Worm (Caenorhabditis elegans) whole organism, late embryonic: ENCODE measurements around the gene C25E10.4.

ENCODE experiments used
- C08G9.2 ChIP-seq: sonication (generic microtip); optimal IDR thresholded peaks from 2 replicates; lab custom pipeline; 2016; ENCODE audit warnings: mild to moderate bottlenecking, missing genetic modification characterization, moderate library complexity, missing compliant biosample characterization
- C38D4.7 ChIP-seq: fragments of 200-800 bp; sonication (Bioruptor generic); optimal IDR thresholded peaks from 2 replicates; lab custom pipeline; 2018; ENCODE audit warnings: mild to moderate bottlenecking, missing genetic modification characterization, moderate library complexity, missing compliant biosample characterization
- F13H6.1 ChIP-seq: sonication (generic microtip); optimal IDR thresholded peaks from 2 replicates; lab custom pipeline; 2016; ENCODE audit warnings: missing genetic modification characterization, missing compliant biosample characterization
- T23F11.4 ChIP-seq: fragments of 200-800 bp; sonication (Bioruptor generic); optimal IDR thresholded peaks from 2 replicates; lab custom pipeline; 2018; ENCODE audit warnings: mild to moderate bottlenecking, missing genetic modification characterization, missing compliant biosample characterization
- ceh-22 ChIP-seq: sonication (generic microtip); optimal IDR thresholded peaks from 2 replicates; lab custom pipeline; 2017; ENCODE audit warnings: missing biosample characterization, missing genetic modification characterization
- ceh-24 ChIP-seq: sonication (generic microtip); optimal IDR thresholded peaks from 2 replicates; lab custom pipeline; 2016; ENCODE audit warnings: mild to moderate bottlenecking, missing genetic modification characterization, missing compliant biosample characterization
- ceh-34 ChIP-seq: sonication (generic microtip); optimal IDR thresholded peaks from 2 replicates; lab custom pipeline; 2016; ENCODE audit warnings: mild to moderate bottlenecking, missing genetic modification characterization, missing compliant biosample characterization
- ceh-45 ChIP-seq: fragments of 200-800 bp; sonication (Bioruptor generic); IDR thresholded peaks from 2 replicates; pipeline ENCODE4 v1.3.6; 2022; ENCODE audit warnings: missing genetic modification reagents, missing genetic modification characterization, missing compliant biosample characterization
- ceh-48 ChIP-seq: sonication (generic microtip); optimal IDR thresholded peaks from 2 replicates; lab custom pipeline; 2016; ENCODE audit warnings: missing genetic modification characterization, inconsistent platforms, missing compliant biosample characterization
- che-1 ChIP-seq: sonication (generic microtip); optimal IDR thresholded peaks from 2 replicates; lab custom pipeline; 2016; ENCODE audit warnings: mild to moderate bottlenecking, missing genetic modification characterization, missing compliant biosample characterization
- elt-4 ChIP-seq: sonication (generic microtip); optimal IDR thresholded peaks from 2 replicates; lab custom pipeline; 2016; ENCODE audit warnings: missing genetic modification characterization, missing compliant biosample characterization
- ets-4 ChIP-seq: sonication (generic microtip); optimal IDR thresholded peaks from 2 replicates; lab custom pipeline; 2016; ENCODE audit warnings: missing genetic modification characterization, missing compliant biosample characterization
- eyg-1 ChIP-seq: sonication (generic microtip); optimal IDR thresholded peaks from 2 replicates; lab custom pipeline; 2016; ENCODE audit warnings: missing genotype, missing genetic modification characterization, missing compliant biosample characterization
- fkh-10 ChIP-seq: fragments of 150-350 bp; optimal IDR thresholded peaks from 2 replicates; lab custom pipeline; 2014; ENCODE audit warnings: missing biosample characterization, missing genetic modification reagents, missing genetic modification characterization
- gmeb-2 ChIP-seq: sonication (generic microtip); optimal IDR thresholded peaks from 2 replicates; lab custom pipeline; 2016; ENCODE audit warnings: missing genetic modification characterization, inconsistent platforms, missing compliant biosample characterization
- hlh-13 ChIP-seq: fragments of 200-800 bp; sonication (Bioruptor generic); optimal IDR thresholded peaks from 2 replicates; lab custom pipeline; 2018; ENCODE audit warnings: mild to moderate bottlenecking, missing genetic modification characterization, missing compliant biosample characterization
- hlh-6 ChIP-seq: sonication (generic microtip); optimal IDR thresholded peaks from 2 replicates; lab custom pipeline; 2016; ENCODE audit warnings: missing genotype, missing genetic modification characterization, missing compliant biosample characterization
- lim-6 ChIP-seq: sonication (generic microtip); optimal IDR thresholded peaks from 2 replicates; lab custom pipeline; 2016; ENCODE audit warnings: missing genetic modification characterization, missing compliant biosample characterization
- nhr-11 ChIP-seq: fragments of 150-350 bp; optimal IDR thresholded peaks from 2 replicates; lab custom pipeline; 2014; ENCODE audit warnings: missing biosample characterization, missing genetic modification characterization
- nhr-232 ChIP-seq: sonication (generic microtip); optimal IDR thresholded peaks from 2 replicates; lab custom pipeline; 2016; ENCODE audit warnings: missing genetic modification characterization, missing compliant biosample characterization
- odd-2 ChIP-seq: sonication (generic microtip); optimal IDR thresholded peaks from 2 replicates; lab custom pipeline; 2017; ENCODE audit warnings: antibody characterized with exemption, mild to moderate bottlenecking, missing genetic modification characterization, missing compliant biosample characterization
- pax-1 ChIP-seq: fragments of 150-350 bp; optimal IDR thresholded peaks from 2 replicates; lab custom pipeline; 2014; ENCODE audit warnings: missing biosample characterization, missing genetic modification characterization
- pha-2 ChIP-seq: sonication (generic microtip); optimal IDR thresholded peaks from 2 replicates; lab custom pipeline; 2017; ENCODE audit warnings: mild to moderate bottlenecking, missing genetic modification characterization, missing compliant biosample characterization
- pha-4 ChIP-seq: fragments of 150-350 bp; optimal IDR thresholded peaks from 2 replicates; lab custom pipeline; 2018; ENCODE audit warnings: missing biosample characterization, missing genetic modification reagents, missing genetic modification characterization
- pros-1 ChIP-seq: fragments of 150-350 bp; optimal IDR thresholded peaks from 2 replicates; lab custom pipeline; 2014; ENCODE audit warnings: missing biosample characterization, missing genetic modification reagents, missing genetic modification characterization
- rnt-1 ChIP-seq: sonication (generic microtip); optimal IDR thresholded peaks from 2 replicates; lab custom pipeline; 2016; ENCODE audit warnings: missing genetic modification characterization, missing compliant biosample characterization
- sox-2 ChIP-seq: fragments of 200-800 bp; sonication (Bioruptor generic); IDR thresholded peaks from 2 replicates; pipeline ENCODE4 v1.3.6; 2022; ENCODE audit warnings: missing genetic modification reagents, missing genetic modification characterization, missing compliant biosample characterization
- syd-9 ChIP-seq: sonication (generic microtip); optimal IDR thresholded peaks from 2 replicates; lab custom pipeline; 2016; ENCODE audit warnings: mild to moderate bottlenecking, missing genetic modification characterization, moderate library complexity, missing compliant biosample characterization
- tbx-2 ChIP-seq: sonication (generic microtip); optimal IDR thresholded peaks from 2 replicates; lab custom pipeline; 2016; ENCODE audit warnings: missing genetic modification characterization, missing compliant biosample characterization
- ttx-3 ChIP-seq: sonication (generic microtip); optimal IDR thresholded peaks from 2 replicates; lab custom pipeline; 2016; ENCODE audit warnings: missing genetic modification reagents, missing genetic modification characterization, missing compliant biosample characterization
- unc-3 ChIP-seq, 2 experiments: fragments of 200-800 bp in 1 of 2; sonication (Bioruptor generic) in 1 of 2; sonication (generic microtip) in 1 of 2; conservative IDR thresholded peaks in 1 of 2; optimal IDR thresholded peaks in 1 of 2; 2 replicates each; pipeline versions ENCODE4 v1.3.6 to Lab custom; 2016 to 2022; ENCODE audit warnings: missing compliant biosample characterization in 2 of 2, missing genetic modification characterization in 2 of 2, missing genetic modification reagents in 1 of 2
- zip-5 ChIP-seq: sonication (generic microtip); optimal IDR thresholded peaks from 2 replicates; lab custom pipeline; 2016; ENCODE audit warnings: missing genetic modification characterization, missing compliant biosample characterization
- ztf-16 ChIP-seq: sonication (generic microtip); optimal IDR thresholded peaks from 2 replicates; lab custom pipeline; 2017; ENCODE audit warnings: missing genetic modification characterization, missing compliant biosample characterization

C25E10.4 gene

DNA sequence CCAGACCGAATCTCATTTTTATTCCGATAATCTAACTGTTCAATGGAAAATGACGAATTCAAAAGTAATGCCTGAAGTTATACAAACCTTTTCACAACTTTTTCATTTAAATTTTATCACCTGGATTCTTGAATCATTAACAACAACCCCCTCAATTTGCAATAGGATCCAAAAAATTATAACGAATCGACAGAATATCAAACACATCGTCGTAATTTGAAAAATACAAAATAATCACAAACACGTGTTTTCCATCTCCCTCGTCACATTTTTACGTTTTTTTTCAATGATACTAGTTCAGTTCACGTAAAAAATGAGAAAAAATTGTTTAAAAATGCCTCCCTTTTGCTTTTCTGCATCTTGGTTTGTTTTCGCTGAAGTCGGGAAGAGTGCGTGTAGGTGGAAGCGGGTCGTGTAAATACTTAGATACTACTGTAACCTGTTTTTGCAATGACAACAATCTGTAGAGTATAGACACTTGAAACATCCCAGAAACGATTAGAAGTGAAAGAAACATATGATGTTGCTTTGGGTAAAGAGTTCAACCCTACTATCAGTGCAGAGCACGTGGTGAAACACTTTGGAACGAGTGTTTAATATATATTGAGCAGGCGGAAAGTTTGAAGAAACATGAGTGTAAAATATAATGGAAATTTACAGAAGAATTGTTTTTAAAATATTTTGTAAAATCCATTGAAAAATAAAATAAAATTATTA is 40.1 kb downstream of the C25E10.4 start, which contains the start of gene oac-50:
Gene oac-50 (minus strand): TSS at position 219 of the 717 bp plus-strand sequence.
- no peak for TF ChIP-seq pros-1 (tag; lab: Kevin White, UChicago)
- no peak for TF ChIP-seq T23F11.4 (GFP tag; lab: Kevin White, UChicago)
- TF ChIP-seq elt-4 (tag; lab: Kevin White, UChicago), result no peak
- no peak for TF ChIP-seq unc-3 (GFP tag; conservative IDR thresholded peaks at IDR 0.05; lab: Robert Waterston, UW)
- no peak for TF ChIP-seq unc-3 (tag; optimal IDR thresholded peaks at IDR 0.05; lab: Kevin White, UChicago)
- no peak for TF ChIP-seq C08G9.2 (tag; lab: Kevin White, UChicago)
- TF ChIP-seq ceh-45 (GFP tag; lab: Robert Waterston, UW), result no peak
- TF ChIP-seq fkh-10, result no peak
- no peak for TF ChIP-seq ttx-3
- TF ChIP-seq hlh-13, result no peak
- TF ChIP-seq ceh-24 (tag; lab: Kevin White, UChicago), result no peak
- no peak for TF ChIP-seq nhr-11 (tag; lab: Kevin White, UChicago)
- no peak for TF ChIP-seq odd-2 (tag; lab: Kevin White, UChicago)
- TF ChIP-seq pax-1 (tag; lab: Kevin White, UChicago), result no peak
- TF ChIP-seq lim-6 (tag; lab: Kevin White, UChicago), result no peak
- no peak for TF ChIP-seq pha-2 (tag; lab: Kevin White, UChicago)
- no peak for TF ChIP-seq che-1 (tag; lab: Kevin White, UChicago)

ce11 chrV:9074360-9074834 is 41.0 kb downstream of the C25E10.4 start:
- TF ChIP-seq C38D4.7 (GFP tag; lab: Kevin White, UChicago) (no peak), syd-9 (tag; lab: Kevin White, UChicago) (no peak), ceh-48 (tag; lab: Kevin White, UChicago) (no peak), ceh-22 (tag; lab: Kevin White, UChicago) (no peak), pha-4 (tag; lab: Kevin White, UChicago) (no peak)

DNA sequence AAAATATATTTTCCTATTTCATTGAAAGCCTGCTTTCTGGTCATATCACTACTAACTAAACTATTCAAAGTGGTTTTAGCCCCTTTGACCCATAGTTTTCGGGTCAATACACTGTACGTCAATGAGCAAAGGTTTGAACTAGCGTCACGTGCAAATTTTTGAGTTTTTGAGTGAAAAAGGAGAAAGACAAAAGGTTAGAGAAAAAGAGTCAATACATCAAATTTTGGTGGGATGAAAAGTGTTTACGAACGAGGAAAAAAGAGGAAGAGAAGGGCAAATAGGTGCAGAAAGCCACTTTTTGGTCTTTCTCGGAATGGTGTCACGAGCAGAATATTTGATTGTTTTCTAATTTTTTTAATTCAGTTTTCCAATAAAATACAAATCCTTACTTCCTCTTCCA is 42.5 kb downstream of the C25E10.4 start:
- TF ChIP-seq ets-4 (no peak), pha-4 (tag; lab: Kevin White, UChicago) (no peak), eyg-1 (no peak), pax-1 (tag; lab: Kevin White, UChicago) (no peak), rnt-1 (tag; lab: Kevin White, UChicago) (no peak), gmeb-2 (tag; lab: Kevin White, UChicago) (no peak), lim-6 (tag; lab: Kevin White, UChicago) (no peak), hlh-6 (tag; lab: Kevin White, UChicago) (no peak), T23F11.4 (GFP tag; lab: Kevin White, UChicago) (no peak)

DNA sequence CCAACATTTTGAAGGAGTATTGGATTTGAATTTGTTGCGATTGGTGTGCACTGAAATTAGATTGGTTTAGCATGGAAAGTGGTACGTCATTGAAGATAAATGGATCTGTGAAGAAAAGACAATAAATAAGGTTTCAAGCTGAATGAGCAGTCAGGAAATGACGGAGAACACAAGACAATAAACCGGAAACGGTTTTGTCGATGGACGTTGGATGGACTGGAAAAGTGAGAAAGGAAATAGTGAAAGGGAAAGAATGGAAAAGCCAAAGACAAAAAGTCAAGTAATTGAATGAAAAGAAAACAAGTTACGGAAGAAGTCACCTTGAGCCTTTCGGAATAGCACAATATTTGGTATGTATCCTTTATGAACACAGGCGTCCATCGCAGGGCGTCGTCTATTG is 42.9 kb downstream of the C25E10.4 start, which contains the start of gene T27E4.7:
Gene T27E4.7 (minus strand): TSS at position 50 of the 400 bp plus-strand sequence.
- TF ChIP-seq nhr-232 (tag; lab: Kevin White, UChicago) (no peak), F13H6.1 (tag; lab: Kevin White, UChicago) (no peak), eyg-1 (no peak), nhr-11 (tag; lab: Kevin White, UChicago) (no peak), tbx-2 (tag; lab: Kevin White, UChicago) (no peak), ceh-34 (tag; lab: Kevin White, UChicago) (no peak), zip-5 (no peak), ztf-16 (tag; lab: Kevin White, UChicago) (no peak), rnt-1 (tag; lab: Kevin White, UChicago) (no peak), sox-2 (GFP tag; lab: Robert Waterston, UW) (no peak)
